Worm (Caenorhabditis elegans) whole organism, L3 larva: ENCODE results near the gene unc-112.

Source experiments
- ceh-82 ChIP-seq: fragments of 150-350 bp; optimal IDR thresholded peaks from 2 replicates; lab custom pipeline; 2014; ENCODE audit warnings: missing biosample characterization, missing genetic modification characterization
- elt-2 ChIP-seq: sonication (generic microtip); optimal IDR thresholded peaks from 2 replicates; lab custom pipeline; 2016; ENCODE audit warnings: missing genetic modification reagents, mild to moderate bottlenecking, missing genetic modification characterization, missing compliant biosample characterization
- fos-1 ChIP-seq: fragments of 150-350 bp; optimal IDR thresholded peaks from 2 replicates; lab custom pipeline; 2014; ENCODE audit warnings: missing biosample characterization, missing genetic modification characterization
- lin-15B ChIP-seq: fragments of 150-350 bp; optimal IDR thresholded peaks from 2 replicates; lab custom pipeline; 2014; ENCODE audit warnings: missing biosample characterization, missing genetic modification characterization
- lin-39 ChIP-seq: fragments of 150-350 bp; optimal IDR thresholded peaks from 2 replicates; lab custom pipeline; 2018; ENCODE audit warnings: missing biosample characterization, missing genetic modification reagents, missing genetic modification characterization
- nfya-1 ChIP-seq: sonication (generic microtip); optimal IDR thresholded peaks from 2 replicates; lab custom pipeline; 2017; ENCODE audit warnings: missing genetic modification characterization, mild to moderate bottlenecking, missing compliant biosample characterization, antibody characterized with exemption, moderate library complexity; ENCODE audit not compliant: insufficient read depth
- nhr-77 ChIP-seq: fragments of 150-350 bp; optimal IDR thresholded peaks from 2 replicates; lab custom pipeline; 2014; ENCODE audit warnings: missing biosample characterization, missing genetic modification characterization
- pha-4 ChIP-seq: fragments of 150-350 bp; optimal IDR thresholded peaks from 2 replicates; lab custom pipeline; 2014; ENCODE audit warnings: missing biosample characterization, missing genetic modification reagents, missing genetic modification characterization
- tbx-2 ChIP-seq: sonication (generic microtip); optimal IDR thresholded peaks from 2 replicates; lab custom pipeline; 2016; ENCODE audit warnings: mild to moderate bottlenecking, missing genetic modification characterization, missing compliant biosample characterization
- ztf-4 ChIP-seq: fragments of 150-350 bp; optimal IDR thresholded peaks from 2 replicates; lab custom pipeline; 2014; ENCODE audit warnings: missing biosample characterization, missing genetic modification characterization

DNA sequence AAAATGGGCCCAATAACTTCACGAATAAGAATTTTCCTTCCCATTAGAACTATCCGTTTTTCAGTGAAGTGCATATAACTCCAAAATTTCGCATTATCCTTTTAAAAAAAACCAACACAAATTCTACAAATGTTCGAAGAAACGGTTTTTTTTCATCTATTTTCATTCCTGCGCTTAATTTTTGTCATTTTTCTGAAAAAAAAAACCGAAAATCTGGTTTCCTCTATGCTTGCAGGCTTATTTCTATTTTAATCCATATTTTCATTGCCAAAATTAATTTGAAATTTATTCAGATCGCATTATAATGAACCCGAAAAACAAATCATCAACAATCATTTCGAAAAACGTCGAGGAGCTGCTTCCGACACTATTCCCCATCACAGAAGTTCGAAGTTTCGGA lies 2.2 kb upstream of the unc-112 start, which contains the start of gene set-5:
- TF ChIP-seq lin-15B (tag; lab: Kevin White, UChicago) (no peak), lin-39 (tag; lab: Kevin White, UChicago) (no peak), fos-1 (no peak), tbx-2 (tag; lab: Kevin White, UChicago) (no peak), nhr-77 (no peak), ztf-4 (tag; lab: Kevin White, UChicago) (no peak), nfya-1 (tag; lab: Kevin White, UChicago) (no peak), elt-2 (no peak), ceh-82 (tag; lab: Kevin White, UChicago) (no peak), pha-4 (tag; lab: Kevin White, UChicago) (no peak)
